Worm (Caenorhabditis elegans) whole organism, L1 larva: ENCODE measurements around the gene str-159.

Experiments
- F16B12.6 ChIP-seq: fragments of 150-350 bp; optimal IDR thresholded peaks from 2 replicates; lab custom pipeline; 2014; ENCODE audit warnings: missing biosample characterization, missing genetic modification characterization
- ama-1 ChIP-seq: fragments of 150-350 bp; optimal IDR thresholded peaks from 2 replicates; lab custom pipeline; 2014
- efl-3 ChIP-seq: fragments of 200-800 bp; sonication (Bioruptor generic); optimal IDR thresholded peaks from 2 replicates; lab custom pipeline; 2018; ENCODE audit warnings: mild to moderate bottlenecking, missing genetic modification characterization, missing compliant biosample characterization
- fos-1 ChIP-seq: fragments of 150-350 bp; optimal IDR thresholded peaks from 2 replicates; lab custom pipeline; 2014; ENCODE audit warnings: missing biosample characterization, missing genetic modification characterization
- lin-13 ChIP-seq: fragments of 150-350 bp; optimal IDR thresholded peaks from 2 replicates; lab custom pipeline; 2014; ENCODE audit warnings: missing biosample characterization, missing genetic modification reagents, missing genetic modification characterization
- mdl-1 ChIP-seq, 2 experiments: fragments of 150-350 bp; optimal IDR thresholded peaks; 2 replicates each; lab custom pipeline; 2014 to 2017; ENCODE audit warnings: missing biosample characterization in 2 of 2, missing genetic modification characterization in 2 of 2, inconsistent platforms in 1 of 2
- nhr-11 ChIP-seq: fragments of 150-350 bp; optimal IDR thresholded peaks from 2 replicates; lab custom pipeline; 2014; ENCODE audit warnings: missing biosample characterization, missing genetic modification characterization
- nhr-12 ChIP-seq: sonication (generic microtip); optimal IDR thresholded peaks from 2 replicates; lab custom pipeline; 2017; ENCODE audit warnings: missing biosample characterization, missing genetic modification characterization
- nhr-20 ChIP-seq: sonication (generic microtip); optimal IDR thresholded peaks from 2 replicates; lab custom pipeline; 2016; ENCODE audit warnings: mild to moderate bottlenecking, missing genetic modification characterization, missing compliant biosample characterization
- tbx-2 ChIP-seq: sonication (generic microtip); optimal IDR thresholded peaks from 2 replicates; lab custom pipeline; 2016; ENCODE audit warnings: missing genetic modification characterization, missing compliant biosample characterization
- unc-130 ChIP-seq: fragments of 150-350 bp; optimal IDR thresholded peaks from 2 replicates; lab custom pipeline; 2017; ENCODE audit warnings: missing biosample characterization, missing genetic modification characterization, inconsistent platforms
- unc-30 ChIP-seq: sonication (generic microtip); optimal IDR thresholded peaks from 2 replicates; lab custom pipeline; 2017; ENCODE audit warnings: missing biosample characterization, missing genetic modification characterization
- zag-1 ChIP-seq: fragments of 150-350 bp; optimal IDR thresholded peaks from 2 replicates; lab custom pipeline; 2014; ENCODE audit warnings: missing biosample characterization, missing genetic modification characterization

DNA sequence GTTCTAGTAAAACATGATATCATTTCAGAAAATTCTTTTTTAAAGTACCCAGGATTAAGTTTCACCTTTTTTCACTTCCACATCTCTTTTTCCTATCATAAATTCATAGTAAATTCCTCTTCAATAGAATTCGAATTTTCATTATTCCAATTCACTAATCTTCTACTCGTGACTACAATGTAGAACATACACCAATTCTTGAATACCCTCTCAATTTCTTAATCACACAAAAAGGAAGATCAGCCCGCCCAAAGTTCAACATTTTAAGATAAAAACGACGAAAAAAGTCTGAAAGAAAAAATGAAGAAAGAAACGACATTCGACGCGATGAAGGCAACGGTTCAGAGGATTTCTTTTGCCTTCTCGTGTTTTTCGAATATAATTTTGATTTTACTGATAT lies 44.7 kb downstream of the str-159 start, which contains the start of gene str-163:
- TF ChIP-seq nhr-20 (tag; lab: Kevin White, UChicago) (no peak), mdl-1 (tag; optimal IDR thresholded peaks at IDR 0.05; lab: Kevin White, UChicago) (no peak), F16B12.6 (tag; lab: Kevin White, UChicago) (no peak), efl-3 (GFP tag; lab: Kevin White, UChicago) (no peak), nhr-12 (no peak), unc-30 (tag; lab: Kevin White, UChicago) (no peak), unc-130 (tag; lab: Kevin White, UChicago) (no peak), fos-1 (no peak), zag-1 (tag; lab: Kevin White, UChicago) (no peak), ama-1 (lab: Kevin White, UChicago) (no peak), tbx-2 (tag; lab: Kevin White, UChicago) (no peak), nhr-11 (tag; lab: Kevin White, UChicago) (no peak), lin-13 (no peak)
